Fruit fly (Drosophila melanogaster) Kc167 (cell line): ENCODE measurements around the gene Tim8.

Experiments
- insv ChIP-seq: fragments of >200 bp; optimal IDR thresholded peaks from 3 replicates; lab custom pipeline; 2018; ENCODE audit warnings: missing external identifiers
- psq ChIP-seq: fragments of >200 bp; optimal IDR thresholded peaks from 2 replicates; lab custom pipeline; 2017; ENCODE audit warnings: missing external identifiers

- TF ChIP-seq insv (lab: Kevin White, UChicago) (no peak), psq (lab: Kevin White, UChicago) (no peak)
Measured at dm6 chrX:11338047-11338747, 30.0 kb upstream of the Tim8 start.
